Fruit fly (Drosophila melanogaster) whole organism, prepupa: ENCODE measurements around the gene SkpD.

Source experiments
- Blimp-1 ChIP-seq: fragments of 200-800 bp; sonication (Bioruptor generic); optimal IDR thresholded peaks from 3 replicates; lab custom pipeline; 2017; ENCODE audit warnings: missing biosample characterization, missing genetic modification characterization, mild to moderate bottlenecking, moderate library complexity, missing genetic modification reagents
- CG10631 ChIP-seq: fragments of 200-800 bp; sonication (Bioruptor generic); optimal IDR thresholded peaks from 2 replicates; lab custom pipeline; 2016; ENCODE audit warnings: missing biosample characterization, missing genetic modification characterization
- CG11294 ChIP-seq: fragments of 200-800 bp; sonication (Bioruptor generic); IDR thresholded peaks from 2 replicates; pipeline ENCODE4 v1.3.6; 2022; ENCODE audit warnings: missing biosample characterization, missing genetic modification characterization
- CG11762 ChIP-seq: fragments of 200-800 bp; sonication (Bioruptor generic); optimal IDR thresholded peaks from 3 replicates; lab custom pipeline; 2016; ENCODE audit warnings: missing biosample characterization, missing genetic modification characterization; ENCODE audit not compliant: insufficient read depth
- CG11902 ChIP-seq: fragments of 200-800 bp; sonication (Bioruptor generic); optimal IDR thresholded peaks from 3 replicates; lab custom pipeline; 2016; ENCODE audit warnings: missing biosample characterization, missing genetic modification characterization
- CG15336 ChIP-seq: fragments of 200-800 bp; sonication (Bioruptor generic); IDR thresholded peaks from 2 replicates; pipeline ENCODE4 v1.3.6; 2022; ENCODE audit warnings: missing biosample characterization, missing genetic modification characterization
- CG3032 ChIP-seq: fragments of 200-800 bp; optimal IDR thresholded peaks from 2 replicates; lab custom pipeline; 2019; ENCODE audit warnings: missing biosample characterization, mild to moderate bottlenecking, missing genetic modification characterization, moderate library complexity
- CG31627 ChIP-seq: fragments of 200-800 bp; sonication (Bioruptor generic); optimal IDR thresholded peaks from 3 replicates; lab custom pipeline; 2016; ENCODE audit warnings: missing biosample characterization, missing genetic modification characterization
- CG32006 ChIP-seq: fragments of 200-800 bp; sonication (Bioruptor generic); optimal IDR thresholded peaks from 3 replicates; lab custom pipeline; 2017; ENCODE audit warnings: missing biosample characterization, mild to moderate bottlenecking, missing genetic modification characterization
- CG34406 ChIP-seq: fragments of 200-800 bp; sonication (Bioruptor generic); optimal IDR thresholded peaks from 3 replicates; lab custom pipeline; 2016; ENCODE audit warnings: missing biosample characterization, missing genetic modification characterization
- CG6163 ChIP-seq: fragments of 200-800 bp; sonication (Bioruptor generic); IDR thresholded peaks from 3 replicates; pipeline ENCODE4 v1.3.6; 2022; ENCODE audit warnings: missing biosample characterization, missing genetic modification characterization
- CG6808 ChIP-seq: fragments of 200-800 bp; sonication (Bioruptor generic); optimal IDR thresholded peaks from 3 replicates; lab custom pipeline; 2017; ENCODE audit warnings: missing biosample characterization, missing genetic modification characterization, mild to moderate bottlenecking, moderate library complexity, missing genetic modification reagents
- CG8119 ChIP-seq: fragments of 200-800 bp; sonication (Bioruptor generic); IDR thresholded peaks from 3 replicates; pipeline ENCODE4 v1.3.6; 2022; ENCODE audit warnings: missing biosample characterization, missing genetic modification characterization
- CG8319 ChIP-seq: fragments of 200-800 bp; sonication (Bioruptor generic); optimal IDR thresholded peaks from 3 replicates; lab custom pipeline; 2016; ENCODE audit warnings: missing biosample characterization, missing genetic modification characterization
- CG9139 ChIP-seq: fragments of 200-800 bp; sonication (Bioruptor generic); optimal IDR thresholded peaks from 3 replicates; lab custom pipeline; 2017; ENCODE audit warnings: missing biosample characterization, mild to moderate bottlenecking, missing genetic modification characterization
- Eip78C ChIP-seq: fragments of 200-800 bp; sonication (Bioruptor generic); peaks from one replicate; lab custom pipeline; 2016; ENCODE audit warnings: missing biosample characterization, missing genetic modification characterization
- Ets21C ChIP-seq: fragments of 200-800 bp; sonication (Bioruptor generic); optimal IDR thresholded peaks from 3 replicates; lab custom pipeline; 2016; ENCODE audit warnings: missing biosample characterization, missing genetic modification characterization
- Ets96B ChIP-seq: fragments of 200-800 bp; optimal IDR thresholded peaks from 2 replicates; lab custom pipeline; 2019; ENCODE audit warnings: missing biosample characterization, mild to moderate bottlenecking, missing genetic modification characterization, moderate library complexity
- Hr38 ChIP-seq: sonication (Bioruptor generic); optimal IDR thresholded peaks from 2 replicates; lab custom pipeline; 2016; ENCODE audit warnings: missing biosample characterization, missing genetic modification characterization
- Met ChIP-seq: fragments of 200-800 bp; sonication (Bioruptor generic); optimal IDR thresholded peaks from 3 replicates; lab custom pipeline; 2016; ENCODE audit warnings: missing biosample characterization, missing genetic modification characterization
- OdsH ChIP-seq: fragments of 200-800 bp; sonication (Bioruptor generic); optimal IDR thresholded peaks from 3 replicates; lab custom pipeline; 2016; ENCODE audit warnings: missing biosample characterization, missing genetic modification characterization
- Sox15 ChIP-seq: fragments of 200-800 bp; sonication (Bioruptor generic); optimal IDR thresholded peaks from 3 replicates; lab custom pipeline; 2016; ENCODE audit warnings: missing biosample characterization, missing genetic modification characterization
- achi ChIP-seq: fragments of 200-800 bp; sonication (Bioruptor generic); optimal IDR thresholded peaks from 3 replicates; lab custom pipeline; 2016; ENCODE audit warnings: missing biosample characterization, missing genetic modification characterization
- acj6 ChIP-seq: fragments of 200-800 bp; sonication (Bioruptor generic); optimal IDR thresholded peaks from 3 replicates; lab custom pipeline; 2016; ENCODE audit warnings: missing biosample characterization, missing genetic modification characterization
- cyc ChIP-seq: fragments of 200-800 bp; sonication (Bioruptor generic); optimal IDR thresholded peaks from 3 replicates; lab custom pipeline; 2016; ENCODE audit warnings: missing biosample characterization, missing genetic modification characterization
- dac ChIP-seq: fragments of 200-800 bp; sonication (Bioruptor generic); optimal IDR thresholded peaks from 2 replicates; lab custom pipeline; 2017; ENCODE audit warnings: missing biosample characterization, mild to moderate bottlenecking, missing genetic modification characterization
- dsx ChIP-seq: fragments of 200-800 bp; optimal IDR thresholded peaks from 3 replicates; lab custom pipeline; 2019; ENCODE audit warnings: missing biosample characterization, mild to moderate bottlenecking, missing genetic modification characterization, moderate library complexity; ENCODE audit not compliant: poor library complexity, severe bottlenecking
- eg ChIP-seq: fragments of 200-800 bp; sonication (Bioruptor generic); IDR thresholded peaks from 3 replicates; pipeline ENCODE4 v1.3.6; 2022; ENCODE audit warnings: missing biosample characterization, missing genetic modification characterization
- esn ChIP-seq: fragments of 200-800 bp; sonication (Bioruptor generic); optimal IDR thresholded peaks from 2 replicates; lab custom pipeline; 2016; ENCODE audit warnings: missing biosample characterization, mild to moderate bottlenecking, missing genetic modification characterization, moderate library complexity
- fd85E ChIP-seq: fragments of 200-800 bp; sonication (Bioruptor generic); optimal IDR thresholded peaks from 3 replicates; lab custom pipeline; 2016; ENCODE audit warnings: missing biosample characterization, missing genetic modification characterization
- fkh ChIP-seq: fragments of 200-800 bp; sonication (Bioruptor generic); optimal IDR thresholded peaks from 3 replicates; lab custom pipeline; 2017; ENCODE audit warnings: missing biosample characterization, mild to moderate bottlenecking, missing genetic modification characterization, moderate library complexity
- salr ChIP-seq, 2 experiments: fragments of 200-800 bp; sonication (Bioruptor generic); optimal IDR thresholded peaks; 3 replicates each; lab custom pipeline; 2016 to 2018; ENCODE audit warnings: missing biosample characterization in 2 of 2, missing genetic modification characterization in 2 of 2, mild to moderate bottlenecking in 1 of 2
- ss ChIP-seq, 2 experiments: fragments of 200-800 bp; sonication (Bioruptor generic); optimal IDR thresholded peaks; 2 replicates in 1 of 2; 3 replicates in 1 of 2; lab custom pipeline; 2017 to 2018; ENCODE audit warnings: mild to moderate bottlenecking in 2 of 2, missing biosample characterization in 2 of 2, missing genetic modification characterization in 2 of 2, moderate library complexity in 1 of 2
- svp ChIP-seq: fragments of 200-800 bp; sonication (Bioruptor generic); peaks from one replicate; lab custom pipeline; 2016; ENCODE audit warnings: missing biosample characterization, missing genetic modification characterization
- topi ChIP-seq: fragments of 200-800 bp; sonication (Bioruptor generic); optimal IDR thresholded peaks from 3 replicates; lab custom pipeline; 2016; ENCODE audit warnings: missing biosample characterization, missing genetic modification characterization
- vri ChIP-seq: fragments of 200-800 bp; sonication (Bioruptor generic); optimal IDR thresholded peaks from 3 replicates; lab custom pipeline; 2016; ENCODE audit warnings: missing biosample characterization, mild to moderate bottlenecking, missing genetic modification characterization

SkpD gene

dm6 chrX:19851989-19852307, 39.4 kb downstream of the SkpD start, which contains the start of the genes pico and Nup205:
Gene pico (minus strand): TSS chrX:19852059.
Gene Nup205 (plus strand): TSS chrX:19852214.
- TF ChIP-seq vri (no peak), salr (GFP tag; optimal IDR thresholded peaks at IDR 0.05; lab: Kevin White, UChicago) (no peak), CG32006 (no peak), eg (GFP tag; lab: Robert Waterston, UW) (peak; percentile 44; the same call in 1 of the 3 replicates), Hr38 (no peak), CG9139 (GFP tag; lab: Kevin White, UChicago) (no peak), Ets21C (GFP tag; lab: Kevin White, UChicago) (no peak), CG3032 (tag; lab: Kevin White, UChicago) (no peak), topi (GFP tag; lab: Kevin White, UChicago) (no peak), CG8119 (GFP tag; lab: Robert Waterston, UW) (no peak), CG31627 (peak; percentile 4), CG15336 (GFP tag; lab: Robert Waterston, UW) (no peak), fkh (GFP tag; lab: Kevin White, UChicago) (no peak), CG11902 (GFP tag; lab: Kevin White, UChicago) (no peak), achi (GFP tag; lab: Kevin White, UChicago) (no peak), esn (GFP tag; lab: Kevin White, UChicago) (peak; percentile 6), CG34406 (GFP tag; lab: Kevin White, UChicago) (no peak), CG6163 (GFP tag; lab: Robert Waterston, UW) (peak; percentile 25; the same call in 1 of the 3 replicates), Ets96B (tag; lab: Kevin White, UChicago) (no peak), acj6 (no peak), CG6808 (GFP tag; lab: Kevin White, UChicago) (no peak), CG10631 (GFP tag; lab: Kevin White, UChicago) (no peak), CG11762 (GFP tag; lab: Kevin White, UChicago) (no peak), dsx (GFP tag; lab: Kevin White, UChicago) (no peak), Blimp-1 (GFP tag; lab: Kevin White, UChicago) (no peak), fd85E (GFP tag; lab: Kevin White, UChicago) (no peak), Eip78C (GFP tag; lab: Kevin White, UChicago) (no peak), cyc (no peak)

DNA sequence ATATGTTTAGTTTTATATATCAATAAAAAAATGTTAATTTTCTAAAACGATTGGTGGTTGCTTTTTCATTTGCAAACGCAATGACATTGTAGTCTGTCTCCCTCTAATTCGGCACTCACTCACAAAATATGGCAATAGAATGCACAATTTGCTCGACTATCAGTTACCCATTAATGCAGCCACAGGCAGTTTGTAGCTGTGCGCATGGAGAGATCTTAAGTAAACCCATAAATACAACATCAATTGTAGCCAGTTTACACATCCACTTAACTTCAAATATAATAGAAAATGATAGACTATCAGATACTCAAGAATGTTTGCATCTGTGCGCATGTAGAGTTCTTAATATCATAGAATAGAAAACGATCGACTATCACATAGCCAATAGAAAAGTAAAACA, 46.8 kb downstream of the SkpD start:
- TF ChIP-seq ss (GFP tag; optimal IDR thresholded peaks at IDR 0.05; lab: Kevin White, UChicago) = no peak
- no peak for TF ChIP-seq dac (GFP tag; lab: Kevin White, UChicago)
- TF ChIP-seq OdsH (GFP tag; lab: Kevin White, UChicago) = no peak
- no peak for TF ChIP-seq CG8319 (GFP tag; lab: Kevin White, UChicago)
- TF ChIP-seq Sox15 (GFP tag; lab: Kevin White, UChicago) = no peak
- no peak for TF ChIP-seq eg (GFP tag; lab: Robert Waterston, UW)
- TF ChIP-seq CG11902 (GFP tag; lab: Kevin White, UChicago) = no peak
- no peak for TF ChIP-seq esn (GFP tag; lab: Kevin White, UChicago)
- TF ChIP-seq fd85E (GFP tag; lab: Kevin White, UChicago) = no peak
- no peak for TF ChIP-seq CG11762 (GFP tag; lab: Kevin White, UChicago)
- TF ChIP-seq CG32006 = no peak
- TF ChIP-seq CG11294 = no peak
- TF ChIP-seq svp (GFP tag; lab: Kevin White, UChicago) = no peak
- no peak for TF ChIP-seq Met (GFP tag; lab: Kevin White, UChicago)
- TF ChIP-seq CG15336 (GFP tag; lab: Robert Waterston, UW) = no peak
- no peak for TF ChIP-seq CG6163 (GFP tag; lab: Robert Waterston, UW)
